Fruit fly (Drosophila melanogaster): ENCODE measurements around the gene CG13297.

CG13297 gene

dm6 chr3L:6157327-6158032 lies at the start of gene CG13297:
Gene CG13297, minus strand, starts transcription at chr3L:6157377.
- TF ChIP-seq CTCF (optimal IDR thresholded peaks at IDR 0.05) = no peak
- no peak for TF ChIP-seq CG8478 (optimal IDR thresholded peaks at IDR 0.05)

DNA sequence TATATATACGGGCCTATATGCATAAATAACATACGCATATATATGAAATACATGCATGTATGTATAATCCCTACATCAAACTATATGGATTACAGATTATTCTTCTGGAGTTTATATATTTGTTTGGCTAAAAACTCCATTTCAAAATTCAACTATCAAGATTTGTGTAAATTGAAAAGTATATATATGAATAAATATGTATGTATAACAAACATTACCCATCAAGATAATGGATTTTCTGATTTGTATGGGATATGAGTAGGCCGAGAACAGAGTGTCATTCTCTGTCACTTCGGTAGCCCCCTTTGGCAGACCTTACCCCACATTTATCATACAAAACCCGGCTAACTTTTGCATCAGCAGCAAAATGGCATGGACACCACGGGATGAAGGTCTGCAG lies 43.0 kb upstream of the CG13297 start, which contains the start of gene CG8219:
Gene CG8219 (plus strand): TSS at position 301 of the 400 bp plus-strand sequence.
- TF ChIP-seq CTCF (optimal IDR thresholded peaks at IDR 0.05) = no peak
- TF ChIP-seq CG8478 (optimal IDR thresholded peaks at IDR 0.05) = no peak

DNA sequence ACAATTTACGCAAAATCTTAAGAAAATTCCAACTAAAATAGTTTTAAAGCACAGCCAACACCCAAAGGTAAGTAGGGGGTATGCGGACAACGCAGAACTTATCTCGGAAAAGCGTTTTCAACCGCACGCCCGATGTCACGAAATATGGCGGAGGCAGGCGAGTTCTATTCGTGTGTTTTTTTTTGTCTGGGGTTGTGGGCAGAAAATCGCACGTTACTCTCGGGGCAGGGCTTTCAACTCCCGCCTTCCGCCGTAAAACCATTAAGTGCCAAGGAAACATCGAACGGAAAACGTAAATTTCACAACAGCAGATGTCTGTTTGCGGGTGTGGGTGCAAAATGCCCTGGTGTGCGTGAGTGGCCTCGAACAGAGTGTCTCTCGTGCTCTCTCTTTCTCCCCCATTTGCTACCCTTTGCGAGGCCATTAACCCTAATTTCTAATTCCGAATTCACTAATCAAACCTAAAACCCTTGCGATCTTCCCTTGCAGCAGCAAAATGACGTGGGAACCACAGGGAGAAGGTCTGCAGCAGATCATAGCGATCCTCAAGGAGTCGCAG lies 36.5 kb upstream of the CG13297 start:
- TF ChIP-seq CTCF (optimal IDR thresholded peaks at IDR 0.05) = no peak
- no peak for TF ChIP-seq CG8478 (optimal IDR thresholded peaks at IDR 0.05)

dm6 chr3L:6192822-6193555 lies 35.8 kb upstream of the CG13297 start, which contains the start of the genes Sf3b6 and Tnpo:
Gene Sf3b6, minus strand, starts transcription at chr3L:6193179.
Gene Tnpo, plus strand, starts transcription at chr3L:6193480.
- TF ChIP-seq CG8478 (optimal IDR thresholded peaks at IDR 0.05) (no peak), CTCF (optimal IDR thresholded peaks at IDR 0.05) (peak in 1 of 2 experiments; percentile 4)

DNA sequence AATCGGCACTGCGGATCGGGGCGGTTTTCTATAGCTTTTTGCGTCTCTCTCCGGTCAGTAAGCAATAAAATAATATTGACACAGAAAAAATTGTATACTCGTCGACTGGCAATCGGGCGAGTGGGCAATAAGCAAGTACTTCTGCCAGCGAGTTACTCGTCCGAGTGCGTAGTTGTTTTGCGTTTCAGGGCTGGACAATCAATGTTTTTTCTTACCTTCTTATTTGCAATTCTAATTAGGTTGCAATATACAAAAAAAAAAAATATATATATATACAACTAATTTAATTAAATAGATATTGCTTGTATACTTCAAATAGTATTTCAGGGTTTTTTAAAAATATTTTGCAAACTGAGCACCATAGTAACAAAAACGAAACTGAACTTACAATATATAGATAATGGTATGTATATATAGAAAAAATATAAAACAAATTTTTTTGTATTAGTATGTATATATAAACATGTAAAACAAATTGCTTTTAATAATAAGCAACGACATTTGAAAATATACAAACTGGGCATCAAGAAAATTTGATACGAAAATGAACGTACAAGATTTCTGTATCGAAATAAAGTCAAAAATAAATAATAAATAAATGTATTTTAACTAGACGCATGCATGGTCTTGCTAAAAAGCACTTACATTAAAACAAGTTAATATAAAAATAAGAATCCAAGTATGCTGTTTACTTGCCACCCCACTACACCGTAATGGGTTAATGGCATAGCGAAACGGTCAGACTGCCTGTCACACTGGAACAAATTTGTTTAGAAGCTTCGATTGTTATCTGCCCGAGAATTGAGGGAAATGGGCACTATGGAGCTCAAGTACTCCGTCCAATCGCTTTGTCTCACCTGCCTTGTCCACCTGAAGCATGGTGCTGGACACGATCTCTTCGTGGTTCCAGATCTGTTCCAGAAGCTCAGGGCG lies 32.1 kb upstream of the CG13297 start, which contains the start of the genes D19A and CG7386:
Gene D19A (minus strand): TSS at position 129 of the 933 bp plus-strand sequence.
Gene CG7386 (plus strand): TSS at position 751 of the 933 bp plus-strand sequence.
- TF ChIP-seq CG8478 (optimal IDR thresholded peaks at IDR 0.05) = no peak

DNA sequence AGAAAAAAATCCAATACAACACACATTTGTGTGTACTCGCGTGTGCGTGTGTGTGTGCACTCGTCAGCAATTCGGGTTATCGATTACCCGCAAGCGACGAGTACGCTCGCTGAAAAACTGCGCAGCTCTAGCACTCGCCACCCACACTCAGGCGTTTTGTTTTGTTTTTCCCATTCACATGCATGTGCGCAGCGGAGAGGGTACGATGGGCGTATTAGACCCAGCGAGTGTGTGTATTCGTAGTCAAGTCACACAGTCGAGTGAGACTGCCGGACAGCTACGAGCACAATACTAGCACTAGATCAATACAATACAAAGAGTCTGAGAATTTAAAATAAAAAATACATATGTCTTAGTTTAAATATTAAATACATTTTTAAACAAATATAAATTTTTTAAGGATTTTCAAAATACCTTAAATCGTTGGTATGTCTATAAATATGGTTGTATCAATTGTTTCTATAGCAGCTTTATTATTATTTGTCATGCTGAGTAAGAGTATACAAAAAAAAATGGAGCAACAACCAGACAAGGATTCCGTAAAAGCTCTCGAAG lies 27.8 kb upstream of the CG13297 start, which contains the start of the genes D19B and CG43293:
Gene D19B (minus strand): TSS at position 37 of the 555 bp plus-strand sequence.
Gene CG43293 (plus strand): TSS at position 306 of the 555 bp plus-strand sequence.
- TF ChIP-seq CTCF (optimal IDR thresholded peaks at IDR 0.05) (peak; percentile 30 to 53), CG8478 (optimal IDR thresholded peaks at IDR 0.05) (no peak)

DNA sequence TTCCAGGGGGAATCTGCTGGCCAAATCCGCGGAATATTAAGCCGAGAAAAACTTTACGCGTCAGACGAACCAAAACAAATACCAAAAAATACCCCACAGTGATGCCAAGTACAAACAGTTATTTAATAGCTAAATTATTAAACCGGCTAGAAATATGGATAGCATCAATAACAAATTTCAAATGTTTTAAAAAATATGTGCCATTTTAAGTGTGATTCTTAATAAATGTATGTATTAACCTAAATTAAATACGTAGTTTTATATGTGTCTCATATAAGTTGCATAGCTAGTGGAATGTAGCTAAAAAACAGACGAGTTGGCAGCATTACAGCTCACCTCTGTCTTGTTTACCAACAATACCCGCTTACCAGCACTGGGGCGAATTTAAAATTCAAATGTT lies 24.6 kb upstream of the CG13297 start, which contains the start of gene CG10274:
Gene CG10274 (minus strand): TSS at position 54 of the 400 bp plus-strand sequence.
- TF ChIP-seq CTCF (optimal IDR thresholded peaks at IDR 0.05) (no peak), CG8478 (optimal IDR thresholded peaks at IDR 0.05) (no peak)

DNA sequence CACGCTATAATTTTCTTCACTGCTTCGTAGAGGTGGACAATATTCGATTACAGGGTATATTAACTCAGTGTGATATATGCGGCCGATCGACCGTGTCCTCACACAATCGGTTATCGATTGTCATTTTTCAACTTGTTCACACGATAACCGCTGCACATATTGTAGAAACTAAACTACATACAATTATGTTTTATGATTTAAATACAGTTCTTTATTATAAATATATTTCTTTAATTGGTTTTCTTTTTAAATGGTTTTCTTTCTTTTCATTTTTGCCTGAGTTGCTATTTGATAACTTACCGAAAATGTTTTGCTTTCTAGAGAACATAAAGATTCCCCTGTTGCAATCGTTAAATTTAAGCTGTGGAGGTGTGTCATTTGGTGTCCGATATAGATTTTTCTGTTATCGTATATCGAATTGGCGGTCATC lies 16.7 kb upstream of the CG13297 start, which contains the start of the genes fmt and CG7376:
Gene fmt (minus strand): TSS at position 55 of the 430 bp plus-strand sequence.
Gene CG7376 (plus strand): TSS at position 423 of the 430 bp plus-strand sequence.
- TF ChIP-seq CTCF (optimal IDR thresholded peaks at IDR 0.05) (no peak), CG8478 (optimal IDR thresholded peaks at IDR 0.05) (no peak)

DNA sequence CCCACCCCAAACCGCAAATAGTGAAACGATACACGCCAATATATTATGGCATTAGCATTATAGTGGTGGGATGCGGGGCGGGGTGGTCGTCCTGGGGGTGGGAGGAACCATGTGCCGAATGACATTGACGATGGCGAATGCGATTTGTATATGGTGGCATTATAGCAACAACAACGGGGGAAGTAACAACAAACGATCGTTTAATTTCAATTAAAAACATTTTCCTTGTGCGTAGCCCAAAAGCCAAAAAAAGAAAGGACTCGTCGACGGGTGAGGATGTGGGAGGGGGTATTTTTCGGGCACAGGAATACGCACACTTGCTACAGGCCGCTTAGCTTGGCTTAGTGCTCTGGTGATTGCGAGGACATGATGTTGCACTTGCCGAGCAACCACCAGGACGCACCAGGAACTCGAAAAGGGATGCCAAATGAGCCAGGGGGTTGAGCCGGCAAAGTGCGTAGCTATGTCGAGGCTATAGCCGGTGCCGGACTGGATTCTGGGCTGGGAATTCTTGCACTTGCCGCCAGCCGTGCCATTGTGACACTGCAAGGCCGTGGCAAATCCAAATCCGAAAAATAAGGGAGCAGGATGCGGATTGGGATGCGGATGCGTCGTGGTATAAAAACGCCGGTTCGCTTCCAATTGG lies 5.4 kb upstream of the CG13297 start, which contains the start of gene Prdm13:
Gene Prdm13 (plus strand): TSS at position 645 of the 646 bp plus-strand sequence.
- TF ChIP-seq CTCF (optimal IDR thresholded peaks at IDR 0.05) (no peak), CG8478 (optimal IDR thresholded peaks at IDR 0.05) (no peak)

DNA sequence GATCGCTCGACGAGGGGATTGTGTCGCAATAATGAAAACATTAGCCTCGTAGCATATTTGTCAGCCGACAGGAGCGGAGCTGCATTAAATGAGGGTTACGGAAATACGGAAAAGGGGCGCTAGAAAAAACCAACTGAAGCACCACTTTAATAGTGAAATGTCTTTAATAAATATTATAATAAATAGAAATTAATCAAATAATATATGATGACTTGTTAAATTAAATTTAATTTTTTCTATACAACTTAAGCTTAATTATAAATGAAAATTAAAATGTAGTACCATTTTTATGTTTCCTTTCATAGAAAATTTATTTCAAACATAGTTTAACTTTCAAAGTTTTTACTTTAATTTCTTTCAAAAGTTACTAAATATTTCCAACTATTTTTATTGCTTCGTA lies 4.8 kb upstream of the CG13297 start:
- TF ChIP-seq CG8478 (optimal IDR thresholded peaks at IDR 0.05) (no peak), CTCF (optimal IDR thresholded peaks at IDR 0.05) (no peak)

DNA sequence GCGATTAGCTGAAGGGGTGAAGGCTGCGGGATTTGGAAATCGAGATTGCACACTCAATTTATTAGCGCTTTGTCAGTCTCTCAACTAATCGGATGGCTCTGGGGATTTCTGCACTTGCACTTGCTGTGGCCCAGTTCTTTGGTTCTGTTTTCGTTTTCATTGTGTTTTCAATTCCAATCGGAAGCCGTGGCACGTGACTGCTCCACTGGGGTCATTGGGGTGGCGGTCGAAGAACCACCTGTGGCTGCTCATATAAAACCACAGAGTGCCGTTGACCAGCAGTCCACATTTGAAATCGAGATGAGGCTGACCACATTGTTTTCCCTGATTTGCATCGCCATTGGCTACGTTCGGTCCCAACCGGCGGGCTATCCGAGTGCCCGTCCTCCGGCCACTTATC lies 3.3 kb upstream of the CG13297 start, which contains the start of gene Cpr65Az:
Gene Cpr65Az (plus strand): TSS at position 301 of the 400 bp plus-strand sequence.
- TF ChIP-seq CG8478 (optimal IDR thresholded peaks at IDR 0.05) (no peak), CTCF (optimal IDR thresholded peaks at IDR 0.05) (no peak)

DNA sequence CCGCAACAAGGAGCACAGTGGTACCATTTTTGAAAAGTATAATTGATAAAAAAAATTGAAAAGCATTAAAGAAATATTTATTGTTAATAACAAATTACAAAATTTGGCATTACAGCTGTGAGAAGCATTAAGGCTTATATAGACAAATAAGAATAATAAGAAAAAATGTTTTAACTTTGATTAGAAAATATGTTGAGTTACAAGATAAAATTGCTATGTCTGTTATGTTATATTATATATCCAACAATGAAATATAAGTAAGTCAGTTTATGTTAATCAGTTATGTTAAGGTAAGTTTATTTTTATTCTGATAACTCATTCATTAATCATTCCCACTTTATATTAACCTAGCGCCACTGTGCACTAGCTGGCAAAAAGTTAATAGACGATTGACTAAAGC lies 2.7 kb upstream of the CG13297 start:
- no peak for TF ChIP-seq CTCF (optimal IDR thresholded peaks at IDR 0.05)
- no peak for TF ChIP-seq CG8478 (optimal IDR thresholded peaks at IDR 0.05)

dm6 chr3L:6158530-6158929 lies 1.4 kb upstream of the CG13297 start, which contains the start of gene Cpr65Ay:
Gene Cpr65Ay, minus strand, starts transcription at chr3L:6158630.
- TF ChIP-seq CTCF (optimal IDR thresholded peaks at IDR 0.05) (no peak), CG8478 (optimal IDR thresholded peaks at IDR 0.05) (no peak)

Data from S2 (cell line).